Worm (Caenorhabditis elegans): ENCODE data around the gene F07E5.8.
"Not testable (repeated sequence)": the region's sequence is repeated elsewhere in the genome, so short reads cannot be mapped to it uniquely, and the experiment has no call there.

F07E5.8 gene

DNA sequence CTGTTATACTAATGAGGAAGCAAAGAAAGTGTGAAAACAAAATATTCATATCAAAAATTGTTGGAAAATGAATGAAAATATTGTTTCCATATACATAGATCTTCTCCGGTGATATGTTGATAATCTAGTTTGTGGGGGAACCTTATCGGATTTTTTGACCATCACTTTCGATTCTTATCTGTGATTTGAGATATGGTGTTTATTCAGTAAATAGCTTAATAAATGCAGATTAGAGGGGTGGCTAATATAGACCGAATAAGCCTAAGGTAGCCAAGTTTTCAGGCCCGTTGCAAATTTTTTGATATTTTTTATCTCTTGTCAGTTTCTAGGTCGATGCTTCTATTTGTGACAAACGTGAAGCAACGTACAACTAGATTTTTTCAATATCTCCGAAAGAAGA lies 4.0 kb downstream of the F07E5.8 start, which contains the start of gene F07E5.7:
Gene F07E5.7, minus strand, starts transcription at position 101 of the 400 bp plus-strand sequence.
- TF ChIP-seq dpl-1 (GFP tag; optimal IDR thresholded peaks at IDR 0.05), result no peak
- TF ChIP-seq blmp-1 (tag; optimal IDR thresholded peaks at IDR 0.05), result peak; percentile 39

DNA sequence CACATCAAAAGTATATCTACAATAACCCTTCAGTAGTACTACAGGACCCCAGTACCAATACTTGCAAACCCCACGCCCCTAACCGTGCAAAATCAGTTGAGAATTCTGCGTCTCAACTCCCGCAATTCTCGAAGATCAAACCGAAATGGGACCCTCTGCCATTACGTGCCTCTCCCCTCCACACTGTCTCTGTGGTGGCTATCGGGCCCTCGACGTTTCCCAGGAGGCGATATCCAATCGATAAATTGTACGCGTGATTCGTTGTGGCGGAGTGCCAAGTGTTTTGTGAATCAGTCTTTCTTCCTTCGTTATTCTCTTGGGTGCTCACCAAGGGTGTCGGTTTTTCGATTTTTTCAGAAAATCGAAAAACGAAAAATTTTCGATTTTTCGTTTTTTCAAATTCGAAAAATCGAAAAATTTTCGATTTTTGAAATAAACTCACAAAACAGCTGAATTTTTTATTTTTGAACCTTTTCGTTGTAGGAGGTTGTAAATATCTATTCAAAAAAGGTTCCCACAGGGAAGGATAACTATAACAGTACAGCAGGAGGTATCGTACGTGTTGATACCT lies 7.9 kb downstream of the F07E5.8 start, which contains the start of gene F07E5.12:
Gene F07E5.12, plus strand, starts transcription at position 521 of the 571 bp plus-strand sequence.
- not testable (repeated sequence) for TF ChIP-seq efl-1 (optimal IDR thresholded peaks at IDR 0.05)
- TF ChIP-seq efl-1 (GFP tag; optimal IDR thresholded peaks at IDR 0.05 in 1 of 2), result peak in 1 of 2 experiments; percentile 60

DNA sequence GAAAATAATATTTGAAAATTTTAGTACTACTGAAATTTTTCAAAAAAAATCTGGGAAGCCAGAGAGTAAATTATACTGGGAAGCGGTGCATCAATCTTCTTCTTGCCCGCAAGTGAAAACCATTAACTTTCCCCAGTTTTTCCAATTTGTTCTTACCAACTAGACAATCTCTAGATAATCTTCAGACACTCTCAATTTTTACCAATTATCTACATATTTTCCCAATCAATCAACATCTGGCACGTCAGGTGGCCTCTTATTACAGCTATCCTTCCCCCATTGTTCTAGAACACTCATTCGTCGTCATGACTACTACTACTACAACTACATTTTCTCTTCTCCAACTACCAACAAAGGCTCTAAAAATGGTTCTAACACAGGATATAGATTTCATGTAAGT lies 10.9 kb downstream of the F07E5.8 start, which contains the start of gene fbxb-6:
Gene fbxb-6, plus strand, starts transcription at position 301 of the 400 bp plus-strand sequence.
- TF ChIP-seq efl-1 (optimal IDR thresholded peaks at IDR 0.05) (no peak), efl-1 (GFP tag; optimal IDR thresholded peaks at IDR 0.05 in 1 of 2) (peak in 1 of 2 experiments; percentile 68), tbx-2 (tag; optimal IDR thresholded peaks at IDR 0.05) (no peak)

DNA sequence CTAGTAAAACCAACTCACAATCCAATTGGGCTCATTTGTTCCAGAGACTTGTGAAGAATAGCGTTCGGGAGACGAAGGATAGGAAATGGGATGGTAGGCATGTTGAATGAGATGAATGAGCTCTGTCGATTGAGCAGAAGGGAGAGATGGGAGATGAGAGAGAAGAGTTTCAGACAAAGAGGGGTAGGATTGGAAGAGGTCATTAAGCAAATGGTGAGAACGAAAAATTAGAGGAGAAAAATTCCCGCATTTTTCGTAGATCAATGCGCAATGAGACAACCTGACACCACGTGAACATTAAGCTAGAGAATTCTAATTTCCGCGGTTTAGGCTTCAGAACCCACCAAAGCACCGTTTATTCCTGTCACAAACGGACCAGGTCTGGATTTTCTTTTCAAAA lies 11.4 kb downstream of the F07E5.8 start, which contains the start of gene F07E5.13:
Gene F07E5.13, minus strand, starts transcription at position 101 of the 400 bp plus-strand sequence.
- no peak for TF ChIP-seq alr-1 (tag; optimal IDR thresholded peaks at IDR 0.05; ENCODE audit: borderline replicate concordance)
- TF ChIP-seq vab-15 (tag; optimal IDR thresholded peaks at IDR 0.05), result no peak
- TF ChIP-seq mdl-1 (tag; optimal IDR thresholded peaks at IDR 0.05), result no peak
- no peak for TF ChIP-seq lin-15B (tag; optimal IDR thresholded peaks at IDR 0.05)
- TF ChIP-seq sox-4 (tag; optimal IDR thresholded peaks at IDR 0.05), result no peak
- TF ChIP-seq fos-1 (tag; optimal IDR thresholded peaks at IDR 0.05), result no peak
- no peak for TF ChIP-seq nhr-76 (tag; optimal IDR thresholded peaks at IDR 0.05)
- TF ChIP-seq pag-3 (tag; optimal IDR thresholded peaks at IDR 0.05; ENCODE audit: borderline replicate concordance, insufficient read depth), result no peak
- TF ChIP-seq C34B4.2 (tag; optimal IDR thresholded peaks at IDR 0.05), result no peak
- TF ChIP-seq grh-1 (GFP tag; IDR thresholded peaks at IDR 0.05), result no peak
- TF ChIP-seq lsy-2 (tag; optimal IDR thresholded peaks at IDR 0.05), result no peak
- no peak for TF ChIP-seq swsn-7 (tag; optimal IDR thresholded peaks at IDR 0.05)
- TF ChIP-seq sptf-1 (tag; optimal IDR thresholded peaks at IDR 0.05), result no peak

DNA sequence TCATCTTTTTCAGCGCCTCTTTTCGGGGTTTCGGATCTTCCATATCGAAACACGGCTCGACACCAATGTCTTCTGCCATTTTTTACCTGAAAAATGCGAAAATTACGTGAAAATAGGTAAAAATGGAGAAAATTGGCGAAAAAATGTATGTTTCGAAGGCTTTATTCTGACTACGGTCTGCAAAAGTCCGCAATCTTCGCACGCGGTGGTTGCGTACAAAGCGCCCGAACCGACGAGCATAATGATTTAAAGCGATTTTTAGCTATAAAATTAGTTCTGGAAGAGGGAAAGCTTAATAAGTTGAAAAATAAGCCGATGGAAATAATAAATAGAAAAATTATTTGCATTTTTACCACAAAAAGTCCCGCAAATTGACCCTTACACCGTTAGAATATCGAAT lies 16.4 kb downstream of the F07E5.8 start, which contains the start of gene F07E5.5:
Gene F07E5.5, minus strand, starts transcription at position 86 of the 400 bp plus-strand sequence.
- TF ChIP-seq dsc-1 (tag; optimal IDR thresholded peaks at IDR 0.05) (no peak), aha-1 (tag; optimal IDR thresholded peaks at IDR 0.05) (no peak), lir-3 (tag; optimal IDR thresholded peaks at IDR 0.05; ENCODE audit: poor library complexity) (no peak), fkh-8 (tag; optimal IDR thresholded peaks at IDR 0.05) (peak; percentile 43), alr-1 (tag; optimal IDR thresholded peaks at IDR 0.05; ENCODE audit: borderline replicate concordance) (no peak), ceh-63 (GFP tag; optimal IDR thresholded peaks at IDR 0.05) (no peak), zip-4 (GFP tag; optimal IDR thresholded peaks at IDR 0.05) (no peak), lin-39 (tag; optimal IDR thresholded peaks at IDR 0.05) (peak; percentile 5), ets-5 (GFP tag; IDR thresholded peaks at IDR 0.05) (no peak), fos-1 (tag; optimal IDR thresholded peaks at IDR 0.05) (no peak), ama-1 (optimal IDR thresholded peaks at IDR 0.05) (no peak), ceh-88 (GFP tag; IDR thresholded peaks at IDR 0.05) (no peak), sptf-1 (tag; optimal IDR thresholded peaks at IDR 0.05) (no peak), irx-1 (tag; optimal IDR thresholded peaks at IDR 0.05) (no peak), elt-2 (tag; optimal IDR thresholded peaks at IDR 0.05) (peak; percentile 28), mab-9 (GFP tag; IDR thresholded peaks at IDR 0.05) (no peak), unc-98 (GFP tag; IDR thresholded peaks at IDR 0.05) (no peak), egl-13 (tag; optimal IDR thresholded peaks at IDR 0.05) (no peak), efl-1 (optimal IDR thresholded peaks at IDR 0.05) (peak; percentile 75 to 78), efl-1 (GFP tag; optimal IDR thresholded peaks at IDR 0.05 in 1 of 2) (peak; percentile 75 to 97), hpl-2 (GFP tag; optimal IDR thresholded peaks at IDR 0.05) (no peak), F16B12.6 (tag; optimal IDR thresholded peaks at IDR 0.05) (peak; percentile 91), nhr-47 (tag; optimal IDR thresholded peaks at IDR 0.05) (no peak), jun-1 (tag; optimal IDR thresholded peaks at IDR 0.05) (no peak), nhr-11 (tag; optimal IDR thresholded peaks at IDR 0.05) (peak; percentile 14), unc-62 (GFP tag; optimal IDR thresholded peaks at IDR 0.05) (no peak), lin-35 (GFP tag; optimal IDR thresholded peaks at IDR 0.05) (peak; percentile 61 to 77), fkh-4 (tag; optimal IDR thresholded peaks at IDR 0.05; ENCODE audit: borderline replicate concordance) (no peak), nhr-12 (tag; optimal IDR thresholded peaks at IDR 0.05) (no peak), sox-4 (tag; optimal IDR thresholded peaks at IDR 0.05) (no peak), tbx-2 (tag; optimal IDR thresholded peaks at IDR 0.05) (no peak), snu-23 (GFP tag; optimal IDR thresholded peaks at IDR 0.05) (no peak)

Measured in whole organism, L1 larva.